Worm (Caenorhabditis elegans): ENCODE data around the gene R05D8.11.
A peak's percentile ranks its signal among the peaks of the same experiment; 100 is the strongest.

Gene R05D8.11

DNA sequence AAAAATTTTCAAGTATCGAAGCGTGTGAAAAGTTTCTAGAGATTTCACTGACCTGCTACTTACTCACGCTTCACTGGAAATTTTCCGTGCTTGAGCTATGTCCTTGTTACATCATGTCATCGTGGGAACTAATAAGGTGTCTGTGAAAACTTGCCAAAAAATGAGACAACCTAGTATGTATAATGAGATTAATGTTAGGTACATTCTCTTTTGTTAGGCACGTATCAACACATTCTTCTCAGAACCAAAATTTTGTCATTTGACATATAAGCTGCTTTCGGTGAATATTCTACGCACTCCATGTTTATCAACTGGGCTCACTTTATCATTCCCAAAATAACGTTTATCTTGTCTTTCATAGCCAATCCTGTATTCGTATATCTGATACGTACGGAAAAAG, 6.6 kb downstream of the R05D8.11 start, which contains the start of gene srj-18:
srj-18 (plus strand) TSS at position 301 of the 400 bp plus-strand sequence.
- no peak for TF ChIP-seq fos-1 (tag; optimal IDR thresholded peaks at IDR 0.05)
- TF ChIP-seq ceh-16 (tag; optimal IDR thresholded peaks at IDR 0.05) = no peak
- TF ChIP-seq egl-27 (tag; optimal IDR thresholded peaks at IDR 0.05) = no peak
- TF ChIP-seq ztf-11 (tag; optimal IDR thresholded peaks at IDR 0.05) = no peak
- TF ChIP-seq tbx-2 (tag; optimal IDR thresholded peaks at IDR 0.05) = no peak
- no peak for TF ChIP-seq ceh-28 (tag; optimal IDR thresholded peaks at IDR 0.05)
- TF ChIP-seq aly-2 (tag; optimal IDR thresholded peaks at IDR 0.05) = no peak
- TF ChIP-seq skn-1 (tag; optimal IDR thresholded peaks at IDR 0.05) = no peak
- no peak for TF ChIP-seq nhr-23 (tag; optimal IDR thresholded peaks at IDR 0.05)
- TF ChIP-seq ceh-9 (tag; optimal IDR thresholded peaks at IDR 0.05) = no peak
- TF ChIP-seq mml-1 (tag; optimal IDR thresholded peaks at IDR 0.05) = no peak

ce11 chrV:2771560-2771959, 9.1 kb downstream of the R05D8.11 start, which contains the start of gene srh-56:
Gene srh-56, plus strand, starts transcription at chrV:2771860.
- no peak for TF ChIP-seq fos-1 (tag; optimal IDR thresholded peaks at IDR 0.05)
- no peak for TF ChIP-seq nhr-76 (tag; optimal IDR thresholded peaks at IDR 0.05)
- TF ChIP-seq unc-62 (GFP tag; optimal IDR thresholded peaks at IDR 0.05) = no peak
- TF ChIP-seq nhr-28 (tag; optimal IDR thresholded peaks at IDR 0.05) = no peak

ce11 chrV:2769754-2770153, 10.9 kb downstream of the R05D8.11 start, which contains the start of gene dhs-15:
Gene dhs-15, minus strand, starts transcription at chrV:2769854.
- TF ChIP-seq fos-1 (tag; optimal IDR thresholded peaks at IDR 0.05) (no peak), daf-12 (tag; optimal IDR thresholded peaks at IDR 0.05) (no peak), R02D3.7 (tag; optimal IDR thresholded peaks at IDR 0.05) (no peak), nhr-43 (tag; optimal IDR thresholded peaks at IDR 0.05; ENCODE audit: poor library complexity, severe bottlenecking) (no peak)

DNA sequence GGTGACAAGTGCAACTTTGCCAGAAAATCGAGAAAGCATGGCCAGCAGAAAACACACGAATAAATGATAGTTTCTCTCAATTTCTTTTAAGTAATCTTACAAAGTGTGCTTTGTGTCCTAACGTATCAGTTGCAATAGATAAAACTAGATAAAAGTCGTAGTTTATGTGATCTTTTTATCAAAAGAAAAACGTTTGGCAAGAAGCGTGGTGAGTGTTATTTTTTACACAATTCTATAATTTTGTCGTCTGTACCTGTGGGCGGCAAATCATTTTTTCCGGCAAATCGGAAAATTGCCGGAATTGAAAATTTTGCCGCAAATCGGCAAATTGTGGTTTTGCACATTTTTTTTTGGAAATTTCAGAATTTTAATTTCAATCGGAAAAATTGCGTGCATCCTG, 13.2 kb downstream of the R05D8.11 start, which contains the start of gene R05D8.9:
R05D8.9 (minus strand) TSS at position 101 of the 400 bp plus-strand sequence.
- TF ChIP-seq egl-5 (tag; optimal IDR thresholded peaks at IDR 0.05) (no peak), aly-2 (tag; optimal IDR thresholded peaks at IDR 0.05) (no peak), fos-1 (tag; optimal IDR thresholded peaks at IDR 0.05) (no peak), snpc-4 (tag; optimal IDR thresholded peaks at IDR 0.05) (no peak), jun-1 (tag; optimal IDR thresholded peaks at IDR 0.05) (no peak), fkh-10 (GFP tag; optimal IDR thresholded peaks at IDR 0.05) (no peak), mdl-1 (tag; optimal IDR thresholded peaks at IDR 0.05) (no peak), egl-27 (tag; optimal IDR thresholded peaks at IDR 0.05) (no peak), daf-12 (tag; optimal IDR thresholded peaks at IDR 0.05) (no peak), nhr-28 (tag; optimal IDR thresholded peaks at IDR 0.05) (no peak), elt-3 (tag; optimal IDR thresholded peaks at IDR 0.05) (no peak), sea-2 (GFP tag; optimal IDR thresholded peaks at IDR 0.05) (no peak), ceh-82 (tag; optimal IDR thresholded peaks at IDR 0.05) (no peak), ztf-11 (tag; optimal IDR thresholded peaks at IDR 0.05) (no peak), hmg-11 (tag; optimal IDR thresholded peaks at IDR 0.05) (no peak), eor-1 (tag; optimal IDR thresholded peaks at IDR 0.05) (no peak), lsy-12 (tag; optimal IDR thresholded peaks at IDR 0.05) (no peak), nhr-67 (tag; optimal IDR thresholded peaks at IDR 0.05) (no peak), nhr-23 (tag; optimal IDR thresholded peaks at IDR 0.05) (no peak), ceh-9 (tag; optimal IDR thresholded peaks at IDR 0.05) (no peak)

DNA sequence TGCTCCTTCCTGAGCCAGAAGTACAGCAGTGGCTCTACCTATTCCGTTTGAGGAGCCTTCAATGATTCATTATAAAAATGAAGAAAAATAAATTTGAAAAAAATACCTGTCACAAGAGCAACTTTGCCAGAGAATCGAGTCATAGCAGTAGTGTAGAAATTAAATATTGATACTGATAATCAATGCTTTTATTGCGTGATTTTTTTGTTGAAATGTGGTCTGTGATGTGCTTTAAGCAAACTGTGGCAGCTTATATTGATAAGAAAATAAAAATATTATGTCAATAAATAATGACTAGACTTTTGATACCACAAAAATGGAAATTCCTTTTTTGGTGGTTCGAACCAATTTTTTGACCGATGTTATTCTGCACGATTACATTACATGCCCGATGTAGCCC, 15.6 kb downstream of the R05D8.11 start, which contains the start of gene dhs-14:
dhs-14 (minus strand) TSS at position 149 of the 400 bp plus-strand sequence.
- TF ChIP-seq pqm-1 (tag; optimal IDR thresholded peaks at IDR 0.05) = peak; percentile 82
- TF ChIP-seq mml-1 (tag; optimal IDR thresholded peaks at IDR 0.05) = no peak
- no peak for TF ChIP-seq jun-1 (tag; optimal IDR thresholded peaks at IDR 0.05)
- TF ChIP-seq nhr-237 (tag; optimal IDR thresholded peaks at IDR 0.05) = no peak
- no peak for TF ChIP-seq nhr-23 (tag; optimal IDR thresholded peaks at IDR 0.05)
- TF ChIP-seq snpc-4 (tag; optimal IDR thresholded peaks at IDR 0.05) = no peak
- no peak for TF ChIP-seq lin-39 (tag; optimal IDR thresholded peaks at IDR 0.05)
- no peak for TF ChIP-seq nhr-43 (tag; optimal IDR thresholded peaks at IDR 0.05; ENCODE audit: poor library complexity, severe bottlenecking)
- peak; percentile 74 for TF ChIP-seq elt-2 (tag; optimal IDR thresholded peaks at IDR 0.05)
- no peak for TF ChIP-seq egl-5 (tag; optimal IDR thresholded peaks at IDR 0.05)
- TF ChIP-seq ama-1 (optimal IDR thresholded peaks at IDR 0.05) = no peak
- TF ChIP-seq fos-1 (tag; optimal IDR thresholded peaks at IDR 0.05) = no peak
- TF ChIP-seq nhr-77 (tag; optimal IDR thresholded peaks at IDR 0.05) = no peak
